Worm (Caenorhabditis elegans) whole organism, early embryonic: ENCODE data around the gene C18C4.7.

Experiments
- B0310.2 ChIP-seq: sonication (generic microtip); optimal IDR thresholded peaks from 2 replicates; lab custom pipeline; 2016; ENCODE audit warnings: mild to moderate bottlenecking, missing genetic modification characterization, missing compliant biosample characterization
- aly-1 ChIP-seq: sonication (generic microtip); optimal IDR thresholded peaks from 2 replicates; lab custom pipeline; 2016; ENCODE audit warnings: missing genetic modification characterization, missing compliant biosample characterization
- ama-1 ChIP-seq: fragments of 150-350 bp; optimal IDR thresholded peaks from 2 replicates; lab custom pipeline; 2014
- ceh-13 ChIP-seq: fragments of 200-800 bp; sonication (Bioruptor generic); optimal IDR thresholded peaks from 2 replicates; lab custom pipeline; 2018; ENCODE audit warnings: mild to moderate bottlenecking, missing genetic modification characterization, missing compliant biosample characterization
- ceh-36 ChIP-seq: sonication (generic microtip); optimal IDR thresholded peaks from 2 replicates; lab custom pipeline; 2016; ENCODE audit warnings: missing genetic modification characterization, inconsistent platforms, missing compliant biosample characterization
- ets-7 ChIP-seq: sonication (generic microtip); optimal IDR thresholded peaks from 2 replicates; lab custom pipeline; 2016; ENCODE audit warnings: missing genotype, missing genetic modification characterization, missing compliant biosample characterization
- flt-1 ChIP-seq: fragments of 200-800 bp; sonication (Bioruptor generic); IDR thresholded peaks from 2 replicates; pipeline ENCODE4 v1.3.6; 2022; ENCODE audit warnings: missing genetic modification characterization, missing compliant biosample characterization
- hmbx-1 ChIP-seq: sonication (generic microtip); optimal IDR thresholded peaks from 2 replicates; lab custom pipeline; 2016; ENCODE audit warnings: mild to moderate bottlenecking, missing genetic modification characterization, missing compliant biosample characterization
- hmg-4 ChIP-seq: fragments of 200-800 bp; sonication (Bioruptor generic); optimal IDR thresholded peaks from 2 replicates; lab custom pipeline; 2018; ENCODE audit warnings: mild to moderate bottlenecking, missing genetic modification characterization, missing compliant biosample characterization
- hnd-1 ChIP-seq: sonication (generic microtip); optimal IDR thresholded peaks from 2 replicates; lab custom pipeline; 2016; ENCODE audit warnings: missing genetic modification characterization, missing compliant biosample characterization
- scrt-1 ChIP-seq: fragments of 200-800 bp; sonication (Bioruptor generic); IDR thresholded peaks from 2 replicates; pipeline ENCODE4 v1.3.6; 2022; ENCODE audit warnings: missing genetic modification characterization, missing compliant biosample characterization
- sea-1 ChIP-seq: fragments of 200-800 bp; sonication (Bioruptor generic); conservative IDR thresholded peaks from 2 replicates; pipeline ENCODE4 v1.3.6; 2022; ENCODE audit warnings: missing genetic modification characterization, missing compliant biosample characterization
- tbx-37 ChIP-seq: fragments of 200-800 bp; sonication (Bioruptor generic); conservative IDR thresholded peaks from 2 replicates; pipeline ENCODE4 v1.3.6; 2022; ENCODE audit warnings: missing genetic modification reagents, missing genetic modification characterization, missing compliant biosample characterization
- tra-4 ChIP-seq: sonication (generic microtip); optimal IDR thresholded peaks from 2 replicates; lab custom pipeline; 2017; ENCODE audit warnings: missing genetic modification characterization, missing compliant biosample characterization

DNA sequence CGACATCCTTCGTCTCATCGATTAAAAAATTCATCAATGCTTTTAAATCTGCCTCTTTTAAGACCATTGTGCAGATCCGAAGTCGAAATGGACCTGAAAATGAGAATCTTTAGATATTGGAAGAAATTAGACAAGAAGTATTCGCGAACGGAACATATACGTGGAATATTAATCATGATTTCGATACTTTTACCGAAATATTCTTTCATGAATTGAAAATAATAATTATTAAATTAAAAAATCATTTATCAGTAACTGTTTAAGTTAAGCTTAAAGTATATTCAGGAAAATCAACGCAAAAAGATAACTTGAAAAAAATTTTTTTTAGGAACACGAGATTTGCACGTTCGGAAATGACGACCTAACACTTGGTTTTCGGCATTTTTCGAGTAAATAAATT, 34.2 kb upstream of the C18C4.7 start, which contains the start of gene CD4.8:
- TF ChIP-seq hmbx-1 (tag; lab: Kevin White, UChicago) (no peak), ets-7 (tag; lab: Kevin White, UChicago) (no peak), sea-1 (no peak), ceh-36 (no peak), flt-1 (GFP tag; lab: Robert Waterston, UW) (no peak), ama-1 (lab: Kevin White, UChicago) (no peak), ceh-13 (GFP tag; lab: Kevin White, UChicago) (no peak), tra-4 (no peak), aly-1 (no peak), hmg-4 (GFP tag; lab: Kevin White, UChicago) (no peak), B0310.2 (no peak), tbx-37 (GFP tag; lab: Robert Waterston, UW) (no peak), hnd-1 (tag; lab: Kevin White, UChicago) (no peak), scrt-1 (GFP tag; lab: Robert Waterston, UW) (no peak)
